Worm (Caenorhabditis elegans) whole organism, L1 larva: ENCODE data around the gene inx-2.

Source experiments
- C04F5.9 ChIP-seq: sonication (generic microtip); optimal IDR thresholded peaks from 2 replicates; lab custom pipeline; 2016; ENCODE audit warnings: missing genetic modification characterization, missing compliant biosample characterization
- C16A3.4 ChIP-seq: fragments of 150-350 bp; optimal IDR thresholded peaks from 2 replicates; lab custom pipeline; 2014; ENCODE audit warnings: missing biosample characterization, missing genetic modification characterization
- C34B4.2 ChIP-seq: sonication (generic microtip); optimal IDR thresholded peaks from 2 replicates; lab custom pipeline; 2017; ENCODE audit warnings: mild to moderate bottlenecking, missing genetic modification characterization, missing compliant biosample characterization
- F16B12.6 ChIP-seq: fragments of 150-350 bp; optimal IDR thresholded peaks from 2 replicates; lab custom pipeline; 2014; ENCODE audit warnings: missing biosample characterization, missing genetic modification characterization
- Y116A8C.19 ChIP-seq: sonication (generic microtip); optimal IDR thresholded peaks from 2 replicates; lab custom pipeline; 2016; ENCODE audit warnings: missing compliant biosample characterization, missing genetic modification characterization, borderline replicate concordance
- alr-1 ChIP-seq: fragments of 200-800 bp; sonication (Bioruptor generic); optimal IDR thresholded peaks from 2 replicates; lab custom pipeline; 2018; ENCODE audit warnings: borderline replicate concordance, mild to moderate bottlenecking, missing genetic modification characterization, missing compliant biosample characterization
- aly-2 ChIP-seq: fragments of 150-350 bp; optimal IDR thresholded peaks from 2 replicates; lab custom pipeline; 2014; ENCODE audit warnings: missing biosample characterization, missing genetic modification characterization
- blmp-1 ChIP-seq: fragments of 150-350 bp; optimal IDR thresholded peaks from 2 replicates; lab custom pipeline; 2014; ENCODE audit warnings: missing biosample characterization, missing genetic modification characterization
- ceh-63 ChIP-seq: fragments of 200-800 bp; sonication (Bioruptor generic); optimal IDR thresholded peaks from 2 replicates; lab custom pipeline; 2018; ENCODE audit warnings: mild to moderate bottlenecking, missing genetic modification characterization, missing compliant biosample characterization
- ceh-90 ChIP-seq: sonication (generic microtip); optimal IDR thresholded peaks from 2 replicates; lab custom pipeline; 2016; ENCODE audit warnings: missing genetic modification characterization, missing compliant biosample characterization
- ces-1 ChIP-seq: fragments of 150-350 bp; optimal IDR thresholded peaks from 2 replicates; lab custom pipeline; 2014; ENCODE audit warnings: missing biosample characterization, missing genetic modification reagents, missing genetic modification characterization
- dpl-1 ChIP-seq, 3 experiments: fragments of 150-350 bp in 2 of 3; sonication (generic microtip) in 1 of 3; optimal IDR thresholded peaks; 2 replicates each; lab custom pipeline; 2014 to 2017; ENCODE audit warnings: missing biosample characterization in 3 of 3, missing genetic modification characterization in 3 of 3, missing genetic modification reagents in 3 of 3
- dsc-1 ChIP-seq: sonication (generic microtip); optimal IDR thresholded peaks from 2 replicates; lab custom pipeline; 2016; ENCODE audit warnings: mild to moderate bottlenecking, missing genetic modification characterization, missing compliant biosample characterization
- efl-1 ChIP-seq, 4 experiments: fragments of 150-350 bp; optimal IDR thresholded peaks in 3 of 4; peaks in 1 of 4; 1 replicate in 1 of 4; 2 replicates in 3 of 4; lab custom pipeline; 2014; ENCODE audit warnings: missing biosample characterization in 2 of 4, missing genetic modification characterization in 2 of 4, missing genetic modification reagents in 2 of 4
- efl-3 ChIP-seq: fragments of 200-800 bp; sonication (Bioruptor generic); optimal IDR thresholded peaks from 2 replicates; lab custom pipeline; 2018; ENCODE audit warnings: mild to moderate bottlenecking, missing genetic modification characterization, missing compliant biosample characterization
- egl-13 ChIP-seq: sonication (generic microtip); optimal IDR thresholded peaks from 2 replicates; lab custom pipeline; 2016; ENCODE audit warnings: missing genotype, missing genetic modification reagents, missing genetic modification characterization, missing compliant biosample characterization
- egl-27 ChIP-seq, 2 experiments: fragments of 150-350 bp in 1 of 2; sonication (generic microtip); optimal IDR thresholded peaks; 3 replicates each; lab custom pipeline; 2017 to 2018; ENCODE audit warnings: missing biosample characterization in 2 of 2, missing genetic modification characterization in 2 of 2, missing genetic modification reagents in 2 of 2
- elt-2 ChIP-seq: sonication (generic microtip); optimal IDR thresholded peaks from 2 replicates; lab custom pipeline; 2016; ENCODE audit warnings: missing genetic modification characterization, mild to moderate bottlenecking, inconsistent platforms, missing compliant biosample characterization, missing genetic modification reagents
- fkh-4 ChIP-seq: sonication (generic microtip); optimal IDR thresholded peaks from 2 replicates; lab custom pipeline; 2016; ENCODE audit warnings: missing compliant biosample characterization, missing genetic modification characterization, borderline replicate concordance
- hlh-4 ChIP-seq: sonication (generic microtip); optimal IDR thresholded peaks from 2 replicates; lab custom pipeline; 2016; ENCODE audit warnings: mild to moderate bottlenecking, missing genetic modification characterization, missing compliant biosample characterization
- isw-1 ChIP-seq: fragments of 200-800 bp; sonication (Bioruptor generic); IDR thresholded peaks from 2 replicates; pipeline ENCODE4 v1.3.6; 2022; ENCODE audit warnings: missing genetic modification characterization, missing compliant biosample characterization
- jun-1 ChIP-seq: fragments of 150-350 bp; optimal IDR thresholded peaks from 2 replicates; lab custom pipeline; 2014; ENCODE audit warnings: missing biosample characterization, missing genetic modification reagents, missing genetic modification characterization
- lin-13 ChIP-seq: fragments of 150-350 bp; optimal IDR thresholded peaks from 2 replicates; lab custom pipeline; 2014; ENCODE audit warnings: missing biosample characterization, missing genetic modification reagents, missing genetic modification characterization
- lin-14 ChIP-seq: fragments of 200-800 bp; sonication (Bioruptor generic); optimal IDR thresholded peaks from 2 replicates; lab custom pipeline; 2018; ENCODE audit warnings: mild to moderate bottlenecking, missing genetic modification characterization, moderate library complexity, missing compliant biosample characterization
- lin-15B ChIP-seq: fragments of 150-350 bp; sonication (generic microtip); optimal IDR thresholded peaks from 3 replicates; lab custom pipeline; 2014; ENCODE audit warnings: missing biosample characterization, missing genetic modification characterization
- lin-35 ChIP-seq, 2 experiments: fragments of 150-350 bp; optimal IDR thresholded peaks; 2 replicates each; lab custom pipeline; 2014; ENCODE audit warnings: missing biosample characterization in 2 of 2, missing genetic modification characterization in 2 of 2, missing genetic modification reagents in 2 of 2
- lin-39 ChIP-seq: fragments of 150-350 bp; optimal IDR thresholded peaks from 2 replicates; lab custom pipeline; 2014; ENCODE audit warnings: missing biosample characterization, missing genetic modification reagents, missing genetic modification characterization
- lir-3 ChIP-seq: sonication (generic microtip); optimal IDR thresholded peaks from 2 replicates; lab custom pipeline; 2016; ENCODE audit warnings: mild to moderate bottlenecking, missing genetic modification characterization, moderate library complexity, missing compliant biosample characterization; ENCODE audit not compliant: poor library complexity
- lsy-2 ChIP-seq, 2 experiments: fragments of 150-350 bp; optimal IDR thresholded peaks; 2 replicates each; lab custom pipeline; 2014; ENCODE audit warnings: missing biosample characterization in 2 of 2, missing genetic modification characterization in 2 of 2
- mab-9 ChIP-seq: fragments of 200-800 bp; sonication (Bioruptor generic); IDR thresholded peaks from 2 replicates; pipeline ENCODE4 v1.3.6; 2022; ENCODE audit warnings: missing genetic modification reagents, missing genetic modification characterization, missing compliant biosample characterization
- nhr-11 ChIP-seq: fragments of 150-350 bp; optimal IDR thresholded peaks from 2 replicates; lab custom pipeline; 2014; ENCODE audit warnings: missing biosample characterization, missing genetic modification characterization
- nhr-12 ChIP-seq: sonication (generic microtip); optimal IDR thresholded peaks from 2 replicates; lab custom pipeline; 2017; ENCODE audit warnings: missing biosample characterization, missing genetic modification characterization
- nhr-19 ChIP-seq: fragments of 200-800 bp; sonication (Bioruptor generic); conservative IDR thresholded peaks from 2 replicates; pipeline ENCODE4 v1.3.6; 2022; ENCODE audit warnings: missing genetic modification characterization, missing compliant biosample characterization
- nhr-47 ChIP-seq: sonication (generic microtip); optimal IDR thresholded peaks from 2 replicates; lab custom pipeline; 2016; ENCODE audit warnings: mild to moderate bottlenecking, missing genetic modification characterization, moderate library complexity, missing compliant biosample characterization
- nhr-71 ChIP-seq: sonication (generic microtip); optimal IDR thresholded peaks from 2 replicates; lab custom pipeline; 2016; ENCODE audit warnings: mild to moderate bottlenecking, missing genetic modification characterization, moderate library complexity, missing compliant biosample characterization
- nhr-90 ChIP-seq: sonication (generic microtip); optimal IDR thresholded peaks from 2 replicates; lab custom pipeline; 2016; ENCODE audit warnings: mild to moderate bottlenecking, missing genetic modification characterization, missing compliant biosample characterization; ENCODE audit not compliant: poor library complexity
- pax-3 ChIP-seq: fragments of 200-800 bp; sonication (Bioruptor generic); optimal IDR thresholded peaks from 2 replicates; lab custom pipeline; 2018; ENCODE audit warnings: mild to moderate bottlenecking, missing genetic modification characterization, moderate library complexity, missing compliant biosample characterization
- pqm-1 ChIP-seq: sonication (generic microtip); optimal IDR thresholded peaks from 3 replicates; lab custom pipeline; 2017; ENCODE audit warnings: missing biosample characterization, missing genetic modification characterization
- rnt-1 ChIP-seq: sonication (generic microtip); optimal IDR thresholded peaks from 2 replicates; lab custom pipeline; 2016; ENCODE audit warnings: mild to moderate bottlenecking, missing genetic modification characterization, moderate library complexity, missing compliant biosample characterization
- skn-1 ChIP-seq: fragments of 150-350 bp; optimal IDR thresholded peaks from 2 replicates; lab custom pipeline; 2014; ENCODE audit warnings: missing biosample characterization, missing genetic modification characterization
- snpc-4 ChIP-seq: fragments of 150-350 bp; optimal IDR thresholded peaks from 2 replicates; lab custom pipeline; 2014; ENCODE audit warnings: missing biosample characterization, missing genetic modification characterization
- snu-23 ChIP-seq: sonication (generic microtip); optimal IDR thresholded peaks from 2 replicates; lab custom pipeline; 2016; ENCODE audit warnings: missing genetic modification characterization, missing compliant biosample characterization
- sptf-1 ChIP-seq: fragments of 150-350 bp; optimal IDR thresholded peaks from 2 replicates; lab custom pipeline; 2014; ENCODE audit warnings: missing biosample characterization, missing genetic modification characterization
- sup-37 ChIP-seq: fragments of 200-800 bp; sonication (Bioruptor generic); optimal IDR thresholded peaks from 2 replicates; lab custom pipeline; 2018; ENCODE audit warnings: mild to moderate bottlenecking, missing genetic modification characterization, missing compliant biosample characterization
- tlp-1 ChIP-seq: fragments of 150-350 bp; optimal IDR thresholded peaks from 2 replicates; lab custom pipeline; 2014; ENCODE audit warnings: missing biosample characterization, missing genetic modification characterization
- unc-30 ChIP-seq: sonication (generic microtip); optimal IDR thresholded peaks from 2 replicates; lab custom pipeline; 2017; ENCODE audit warnings: missing biosample characterization, missing genetic modification characterization
- unc-62 ChIP-seq: fragments of 150-350 bp; optimal IDR thresholded peaks from 2 replicates; lab custom pipeline; 2014; ENCODE audit warnings: missing biosample characterization, missing genetic modification reagents, missing genetic modification characterization
- unc-86 ChIP-seq: sonication (generic microtip); optimal IDR thresholded peaks from 2 replicates; lab custom pipeline; 2016; ENCODE audit warnings: missing genetic modification characterization, missing compliant biosample characterization
- zag-1 ChIP-seq: fragments of 150-350 bp; optimal IDR thresholded peaks from 2 replicates; lab custom pipeline; 2014; ENCODE audit warnings: missing biosample characterization, missing genetic modification characterization
- ztf-11 ChIP-seq, 2 experiments: sonication (generic microtip); optimal IDR thresholded peaks; 2 replicates each; lab custom pipeline; 2016 to 2017; ENCODE audit warnings: missing genetic modification characterization in 2 of 2, missing biosample characterization in 1 of 2, missing compliant biosample characterization in 1 of 2

inx-2 gene

DNA sequence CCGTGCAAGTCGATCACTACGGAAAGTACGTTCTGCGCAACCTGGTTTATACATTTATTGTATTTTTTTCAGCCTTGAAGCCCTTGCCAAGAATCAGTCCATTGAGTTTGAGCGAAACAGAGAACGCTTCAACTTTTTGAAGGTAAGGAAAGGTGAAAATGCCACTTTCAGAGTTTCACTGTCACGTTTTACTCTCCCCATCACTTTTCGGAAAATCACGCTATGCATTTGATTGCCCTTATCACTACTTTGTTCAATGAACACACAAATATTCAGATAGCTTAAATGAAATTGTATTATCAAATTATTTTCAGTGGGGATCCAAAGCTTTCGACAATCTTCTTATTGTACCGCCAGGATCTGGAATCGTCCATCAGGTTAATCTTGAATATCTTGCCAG is 43.9 kb upstream of the inx-2 start:
- TF ChIP-seq elt-2 (tag; lab: Kevin White, UChicago) = peak; percentile 33
- peak in 1 of 2 experiments; percentile 56 for TF ChIP-seq lin-35 (GFP tag; optimal IDR thresholded peaks at IDR 0.05; lab: Kevin White, UChicago)
- no peak for TF ChIP-seq snpc-4 (tag; lab: Kevin White, UChicago)
- no peak for TF ChIP-seq efl-1 (optimal IDR thresholded peaks at IDR 0.05; lab: Kevin White, UChicago)
- TF ChIP-seq efl-1 (GFP tag; optimal IDR thresholded peaks at IDR 0.05 in 1 of 2; lab: Kevin White, UChicago) = peak in 1 of 2 experiments; percentile 73
- no peak for TF ChIP-seq ceh-63
- no peak for TF ChIP-seq aly-2 (tag; lab: Kevin White, UChicago)

DNA sequence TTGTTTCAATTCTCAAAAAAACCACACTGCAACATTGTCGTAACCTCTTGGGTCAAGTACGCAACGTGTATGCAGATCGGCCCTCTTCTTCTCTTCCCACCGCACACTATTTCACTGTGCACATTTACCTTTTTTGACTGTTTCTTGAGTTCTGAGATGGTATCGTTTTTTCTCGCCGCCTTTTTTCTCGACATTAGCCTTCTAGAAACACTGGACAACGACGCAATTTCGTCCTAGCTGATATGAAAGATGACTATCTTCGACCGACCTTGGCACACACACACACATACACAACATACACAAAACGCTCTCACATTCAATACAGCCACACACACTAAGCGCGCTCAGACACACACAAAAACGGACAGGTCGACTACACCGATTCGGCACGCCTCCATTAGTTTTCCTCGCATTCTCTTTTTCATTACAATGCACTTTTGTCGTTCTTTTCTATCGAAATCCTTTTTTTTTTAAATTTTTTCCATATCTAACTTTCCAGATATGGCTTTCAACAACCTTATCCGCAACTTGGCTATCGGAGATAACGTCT is 42.9 kb upstream of the inx-2 start, which contains the start of gene aco-1:
Gene aco-1 (plus strand): TSS at position 500 of the 550 bp plus-strand sequence.
- TF ChIP-seq nhr-12 (tag; lab: Kevin White, UChicago) (no peak), zag-1 (tag; lab: Kevin White, UChicago) (no peak), unc-62 (no peak), ceh-63 (no peak), egl-13 (tag; lab: Kevin White, UChicago) (no peak), snu-23 (GFP tag; lab: Kevin White, UChicago) (peak; percentile 69), ces-1 (GFP tag; lab: Kevin White, UChicago) (no peak), pax-3 (tag; lab: Kevin White, UChicago) (no peak), efl-3 (peak; percentile 35), sup-37 (no peak), dpl-1 (GFP tag; optimal IDR thresholded peaks at IDR 0.05; lab: Kevin White, UChicago) (peak in 2 of 3 experiments; percentile 28 to 30), tlp-1 (tag; lab: Kevin White, UChicago) (no peak), lin-39 (tag; lab: Kevin White, UChicago) (no peak), mab-9 (GFP tag; lab: Robert Waterston, UW) (no peak), Y116A8C.19 (tag; lab: Kevin White, UChicago) (no peak), nhr-11 (no peak), blmp-1 (tag; lab: Kevin White, UChicago) (peak; percentile 44), isw-1 (GFP tag; lab: Robert Waterston, UW) (no peak), hlh-4 (tag; lab: Kevin White, UChicago) (no peak), nhr-71 (tag; lab: Kevin White, UChicago) (peak; percentile 61), dsc-1 (no peak), lin-13 (no peak), nhr-90 (peak; percentile 73), skn-1 (no peak), egl-27 (tag; optimal IDR thresholded peaks at IDR 0.05; lab: Kevin White, UChicago) (no peak), C16A3.4 (peak; percentile 32), C04F5.9 (tag; lab: Kevin White, UChicago) (no peak), lin-15B (tag; lab: Kevin White, UChicago) (no peak), rnt-1 (peak; percentile 60), unc-86 (tag; lab: Kevin White, UChicago) (no peak), jun-1 (no peak), ceh-90 (no peak), nhr-47 (peak; percentile 49), sptf-1 (tag; lab: Kevin White, UChicago) (no peak), C34B4.2 (tag; lab: Kevin White, UChicago) (no peak), pqm-1 (tag; lab: Kevin White, UChicago) (no peak), lir-3 (tag; lab: Kevin White, UChicago) (no peak), alr-1 (no peak), lin-14 (GFP tag; lab: Kevin White, UChicago) (peak; percentile 78), F16B12.6 (tag; lab: Kevin White, UChicago) (peak; percentile 80), ztf-11 (tag; optimal IDR thresholded peaks at IDR 0.05; lab: Kevin White, UChicago) (no peak), lsy-2 (tag; optimal IDR thresholded peaks at IDR 0.05; lab: Kevin White, UChicago) (peak in 1 of 2 experiments; percentile 54), fkh-4 (tag; lab: Kevin White, UChicago) (no peak), unc-30 (tag; lab: Kevin White, UChicago) (no peak), nhr-19 (GFP tag; lab: Robert Waterston, UW) (0 out of 2 replicates have a peak, but pooled peaks have one; percentile 33)
